Worm (Caenorhabditis elegans): ENCODE measurements around the gene cpg-7.

cpg-7 gene

DNA sequence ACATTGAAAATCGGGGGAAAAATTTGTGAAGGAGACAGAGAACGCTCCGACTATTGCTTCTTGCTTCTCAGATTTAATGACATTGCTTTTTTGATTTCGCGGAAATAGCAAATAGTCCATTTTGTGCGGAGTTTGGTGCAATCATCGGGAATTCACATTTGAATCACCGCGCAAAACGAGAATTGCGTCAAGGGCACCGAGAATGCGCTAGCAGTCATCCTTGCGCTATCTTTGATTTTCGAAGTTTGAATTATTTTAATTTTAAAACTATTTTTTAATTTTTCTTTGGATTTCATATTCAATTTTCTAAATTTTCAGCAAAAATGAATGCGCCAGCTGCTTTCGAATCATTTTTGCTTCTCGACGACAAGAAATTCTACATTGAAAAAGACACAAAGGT, 49.3 kb downstream of the cpg-7 start, which contains the start of gene rpb-11 (continued):
- TF ChIP-seq lin-26 (GFP tag; IDR thresholded peaks at IDR 0.05) (no peak), sptf-2 (GFP tag; optimal IDR thresholded peaks at IDR 0.05) (no peak), hsf-1 (GFP tag; IDR thresholded peaks at IDR 0.05) (peak; percentile 74), B0336.3 (GFP tag; IDR thresholded peaks at IDR 0.05) (peak; percentile 81), F55B11.4 (tag; optimal IDR thresholded peaks at IDR 0.05; ENCODE audit: borderline replicate concordance, insufficient read depth) (no peak), rpc-1 (optimal IDR thresholded peaks at IDR 0.05) (no peak), rpc-1 (tag; optimal IDR thresholded peaks at IDR 0.05) (no peak), nhr-27 (tag; optimal IDR thresholded peaks at IDR 0.05) (no peak), snpc-3.4 (tag; optimal IDR thresholded peaks at IDR 0.05) (peak; percentile 77), Y56A3A.18 (GFP tag; IDR thresholded peaks at IDR 0.05) (peak; percentile 91), D2030.7 (GFP tag; IDR thresholded peaks at IDR 0.05) (peak; percentile 86), atf-7 (tag; optimal IDR thresholded peaks at IDR 0.05) (peak; percentile 22), ztf-18 (tag; optimal IDR thresholded peaks at IDR 0.05) (peak; percentile 99), nfyb-1 (GFP tag; IDR thresholded peaks at IDR 0.05) (peak; percentile 90), ztf-3 (GFP tag; optimal IDR thresholded peaks at IDR 0.05) (no peak), nhr-90 (tag; optimal IDR thresholded peaks at IDR 0.05) (peak; percentile 12)

Data from whole organism, young adult.